Worm (Caenorhabditis elegans) whole organism, midembryonic: Measurements from ENCODE around the gene srh-295.

Experiments
- flt-1 ChIP-seq: fragments of 200-800 bp; sonication (Bioruptor generic); IDR thresholded peaks from 2 replicates; pipeline ENCODE4 v1.3.6; 2022; ENCODE audit warnings: missing genetic modification characterization, missing compliant biosample characterization
- ztf-29 ChIP-seq: fragments of 200-800 bp; sonication (Bioruptor generic); IDR thresholded peaks from 2 replicates; pipeline ENCODE4 v1.3.6; 2022; ENCODE audit warnings: missing genetic modification reagents, missing genetic modification characterization, missing compliant biosample characterization

- no peak for TF ChIP-seq ztf-29 (GFP tag; lab: Robert Waterston, UW)
- TF ChIP-seq flt-1, result no peak
Observed at ce11 chrV:15293865-15294264, 36.5 kb upstream of the srh-295 start, which contains the start of gene str-96.
